Fruit fly (Drosophila melanogaster) whole organism, adult: ENCODE data around the gene MtnA.

Experiments used
- CG14711 ChIP-seq: fragments of 200-800 bp; sonication (Bioruptor generic); optimal IDR thresholded peaks from 2 replicates; lab custom pipeline; 2018; ENCODE audit warnings: missing biosample characterization, mild to moderate bottlenecking, missing genetic modification characterization, moderate library complexity
- CG7101 ChIP-seq: fragments of 200-800 bp; sonication (Bioruptor generic); optimal IDR thresholded peaks from 2 replicates; lab custom pipeline; 2018; ENCODE audit warnings: missing biosample characterization, mild to moderate bottlenecking, missing genetic modification characterization, moderate library complexity
- Mnt ChIP-seq: fragments of 200-800 bp; sonication (Bioruptor generic); optimal IDR thresholded peaks from 2 replicates; lab custom pipeline; 2016; ENCODE audit warnings: missing biosample characterization, mild to moderate bottlenecking, missing genetic modification characterization
- cic ChIP-seq: fragments of 200-800 bp; sonication (Bioruptor generic); optimal IDR thresholded peaks from 2 replicates; lab custom pipeline; 2017; ENCODE audit warnings: missing biosample characterization, mild to moderate bottlenecking, missing genetic modification characterization, moderate library complexity
- toe ChIP-seq: fragments of 200-800 bp; sonication (Bioruptor generic); optimal IDR thresholded peaks from 2 replicates; lab custom pipeline; 2016; ENCODE audit warnings: missing biosample characterization, missing genetic modification characterization

DNA sequence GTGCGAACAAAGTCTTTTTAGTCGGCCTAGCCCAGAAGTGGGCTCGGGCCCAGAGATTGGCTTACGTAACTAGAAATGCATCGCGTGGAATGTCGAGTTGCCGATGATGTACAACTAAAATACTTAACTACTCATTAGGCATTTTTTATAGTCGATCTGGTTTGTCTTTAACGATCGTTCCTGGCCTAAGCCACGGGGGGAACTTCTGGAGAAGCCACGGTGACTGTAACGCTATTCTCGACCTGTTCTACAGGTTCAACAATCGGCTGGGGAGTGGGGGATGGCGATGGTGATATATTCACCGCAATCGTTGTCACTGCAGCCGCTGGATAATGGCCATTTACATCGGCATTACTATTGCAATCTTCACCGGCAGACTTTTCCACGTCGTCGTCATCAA is 37.9 kb downstream of the MtnA start, which contains the start of gene CG34409:
- TF ChIP-seq Mnt: no peak
- no peak for TF ChIP-seq CG14711 (tag; lab: Kevin White, UChicago)
- no peak for TF ChIP-seq toe (GFP tag; lab: Kevin White, UChicago)
- TF ChIP-seq cic (GFP tag; lab: Kevin White, UChicago): no peak
- no peak for TF ChIP-seq CG7101 (tag; lab: Kevin White, UChicago)
